Worm (Caenorhabditis elegans) whole organism, L4 larva: Measurements from ENCODE around the gene pas-6.

Source experiments
- T26A8.4 ChIP-seq: fragments of 200-800 bp; sonication (Bioruptor generic); IDR thresholded peaks from 2 replicates; pipeline ENCODE4 v1.3.6; 2022; ENCODE audit warnings: missing genetic modification characterization, missing compliant biosample characterization
- Y5F2A.4 ChIP-seq: fragments of 200-800 bp; sonication (Bioruptor generic); optimal IDR thresholded peaks from 2 replicates; lab custom pipeline; 2018; ENCODE audit warnings: mild to moderate bottlenecking, missing genetic modification characterization, missing compliant biosample characterization
- aha-1 ChIP-seq: fragments of 150-350 bp; peaks from one replicate; lab custom pipeline; 2014; ENCODE audit warnings: missing biosample characterization, missing genetic modification characterization
- ceh-20 ChIP-seq: fragments of 200-800 bp; sonication (Bioruptor generic); IDR thresholded peaks from 2 replicates; pipeline ENCODE4 v1.3.6; 2022; ENCODE audit warnings: missing genetic modification reagents, missing genetic modification characterization, missing compliant biosample characterization
- ceh-28 ChIP-seq: fragments of 150-350 bp; optimal IDR thresholded peaks from 2 replicates; lab custom pipeline; 2014; ENCODE audit warnings: missing biosample characterization, missing genetic modification reagents, missing genetic modification characterization
- ceh-32 ChIP-seq: sonication (generic microtip); optimal IDR thresholded peaks from 2 replicates; lab custom pipeline; 2016; ENCODE audit warnings: mild to moderate bottlenecking, missing genetic modification characterization, missing compliant biosample characterization; ENCODE audit not compliant: poor library complexity
- ceh-44 ChIP-seq: fragments of 200-800 bp; sonication (Bioruptor generic); IDR thresholded peaks from 2 replicates; pipeline ENCODE4 v1.3.6; 2022; ENCODE audit warnings: missing genetic modification reagents, missing genetic modification characterization, missing compliant biosample characterization
- ceh-62 ChIP-seq: sonication (generic microtip); optimal IDR thresholded peaks from 2 replicates; lab custom pipeline; 2017; ENCODE audit warnings: missing biosample characterization, missing genetic modification characterization
- ctbp-1 ChIP-seq: fragments of 200-800 bp; sonication (Bioruptor generic); IDR thresholded peaks from 2 replicates; pipeline ENCODE4 v1.3.6; 2022; ENCODE audit warnings: missing genetic modification reagents, missing genetic modification characterization, missing compliant biosample characterization
- daf-16 ChIP-seq, 3 experiments: sonication (generic microtip); optimal IDR thresholded peaks; 2 replicates each; lab custom pipeline; 2016 to 2017; ENCODE audit warnings: missing genetic modification characterization in 3 of 3, missing genetic modification reagents in 3 of 3, mild to moderate bottlenecking in 2 of 3, missing compliant biosample characterization in 2 of 3, missing biosample characterization in 1 of 3, moderate library complexity in 1 of 3
- daf-8 ChIP-seq: fragments of 200-800 bp; sonication (Bioruptor generic); IDR thresholded peaks from 2 replicates; pipeline ENCODE4 v1.3.6; 2022; ENCODE audit warnings: missing genetic modification characterization, missing compliant biosample characterization
- duxl-1 ChIP-seq: sonication (generic microtip); optimal IDR thresholded peaks from 2 replicates; lab custom pipeline; 2016; ENCODE audit warnings: mild to moderate bottlenecking, missing genetic modification characterization, moderate library complexity, missing compliant biosample characterization; ENCODE audit not compliant: poor library complexity
- gei-8 ChIP-seq: fragments of 200-800 bp; sonication (Bioruptor generic); optimal IDR thresholded peaks from 2 replicates; lab custom pipeline; 2018; ENCODE audit warnings: mild to moderate bottlenecking, missing genetic modification characterization, missing compliant biosample characterization
- hif-1 ChIP-seq, 2 experiments: sonication (generic microtip); optimal IDR thresholded peaks; 2 replicates each; lab custom pipeline; 2016 to 2017; ENCODE audit warnings: missing compliant biosample characterization in 2 of 2, missing genetic modification characterization in 2 of 2, missing genetic modification reagents in 2 of 2, missing genotype in 2 of 2, mild to moderate bottlenecking in 1 of 2
- hlh-11 ChIP-seq: fragments of 200-800 bp; sonication (Bioruptor generic); optimal IDR thresholded peaks from 2 replicates; lab custom pipeline; 2018; ENCODE audit warnings: mild to moderate bottlenecking, missing genetic modification characterization, missing compliant biosample characterization
- hmg-1.1 ChIP-seq: fragments of 200-800 bp; sonication (Bioruptor generic); IDR thresholded peaks from 2 replicates; pipeline ENCODE4 v1.3.6; 2022; ENCODE audit warnings: missing genetic modification reagents, missing genetic modification characterization, missing compliant biosample characterization
- lin-15B ChIP-seq: fragments of 150-350 bp; sonication (generic microtip); optimal IDR thresholded peaks from 3 replicates; lab custom pipeline; 2014; ENCODE audit warnings: missing biosample characterization, missing genetic modification characterization
- madf-5 ChIP-seq, 2 experiments: fragments of 200-800 bp; sonication (Bioruptor generic); IDR thresholded peaks; 2 replicates each; pipeline ENCODE4 v1.3.6; 2022; ENCODE audit warnings: missing compliant biosample characterization in 2 of 2, missing genetic modification characterization in 2 of 2
- nhr-102 ChIP-seq: sonication (generic microtip); optimal IDR thresholded peaks from 2 replicates; lab custom pipeline; 2016; ENCODE audit warnings: mild to moderate bottlenecking, missing genetic modification characterization, moderate library complexity, missing compliant biosample characterization
- nhr-111 ChIP-seq: fragments of 200-800 bp; sonication (Bioruptor generic); optimal IDR thresholded peaks from 2 replicates; lab custom pipeline; 2018; ENCODE audit warnings: mild to moderate bottlenecking, missing genetic modification characterization, missing compliant biosample characterization
- nhr-28 ChIP-seq: fragments of 150-350 bp; optimal IDR thresholded peaks from 2 replicates; lab custom pipeline; 2014; ENCODE audit warnings: missing biosample characterization, missing genetic modification characterization
- nhr-48 ChIP-seq: sonication (generic microtip); optimal IDR thresholded peaks from 2 replicates; lab custom pipeline; 2016; ENCODE audit warnings: mild to moderate bottlenecking, missing genetic modification characterization, missing compliant biosample characterization
- nhr-6 ChIP-seq: fragments of 150-350 bp; optimal IDR thresholded peaks from 2 replicates; lab custom pipeline; 2014; ENCODE audit warnings: missing biosample characterization, missing genetic modification characterization
- php-3 ChIP-seq: fragments of 200-800 bp; sonication (Bioruptor generic); IDR thresholded peaks from 2 replicates; pipeline ENCODE4 v1.3.6; 2022; ENCODE audit warnings: missing genetic modification reagents, missing genetic modification characterization, missing compliant biosample characterization
- rbr-2 ChIP-seq: sonication (generic microtip); optimal IDR thresholded peaks from 2 replicates; lab custom pipeline; 2016; ENCODE audit warnings: missing genotype, missing genetic modification characterization, missing compliant biosample characterization
- set-16 ChIP-seq: fragments of 200-800 bp; sonication (Bioruptor generic); IDR thresholded peaks from 2 replicates; pipeline ENCODE4 v1.3.6; 2022; ENCODE audit warnings: missing genetic modification reagents, missing genetic modification characterization, missing compliant biosample characterization
- skn-1 ChIP-seq: fragments of 150-350 bp; optimal IDR thresholded peaks from 2 replicates; lab custom pipeline; 2014; ENCODE audit warnings: missing biosample characterization, missing genetic modification characterization
- snpc-4 ChIP-seq: fragments of 150-350 bp; optimal IDR thresholded peaks from 2 replicates; lab custom pipeline; 2014; ENCODE audit warnings: missing biosample characterization, missing genetic modification characterization
- tra-1 ChIP-seq: fragments of 200-800 bp; sonication (Bioruptor generic); IDR thresholded peaks from 2 replicates; pipeline ENCODE4 v1.3.6; 2022; ENCODE audit warnings: missing genetic modification reagents, missing genetic modification characterization, missing compliant biosample characterization
- unc-130 ChIP-seq: sonication (generic microtip); optimal IDR thresholded peaks from 2 replicates; lab custom pipeline; 2016; ENCODE audit warnings: missing genetic modification reagents, missing genetic modification characterization, missing compliant biosample characterization
- unc-62 ChIP-seq, 3 experiments: fragments of 150-350 bp in 1 of 3; sonication (generic microtip); optimal IDR thresholded peaks in 2 of 3; peaks in 1 of 3; 1 replicate in 1 of 3; 2 replicates in 2 of 3; lab custom pipeline; 2014 to 2017; ENCODE audit warnings: missing biosample characterization in 3 of 3, missing genetic modification characterization in 3 of 3, missing genetic modification reagents in 3 of 3, missing genotype in 1 of 3
- zfp-3 ChIP-seq: fragments of 200-800 bp; sonication (Bioruptor generic); conservative IDR thresholded peaks from 2 replicates; pipeline ENCODE4 v1.3.6; 2022; ENCODE audit warnings: missing genetic modification reagents, missing genetic modification characterization, missing compliant biosample characterization
- zip-11 ChIP-seq: fragments of 200-800 bp; sonication (Bioruptor generic); IDR thresholded peaks from 2 replicates; pipeline ENCODE4 v1.3.6; 2022; ENCODE audit warnings: missing genetic modification characterization, missing compliant biosample characterization

Gene pas-6

ce11 chrV:5584293-5584776 lies at the start of gene pas-6 (continued):
- no peak for TF ChIP-seq ceh-32
- peak; percentile 9 for TF ChIP-seq nhr-6
- TF ChIP-seq Y5F2A.4 (GFP tag; lab: Kevin White, UChicago): no peak
- TF ChIP-seq duxl-1 (tag; lab: Kevin White, UChicago): no peak
- no peak for TF ChIP-seq ceh-44 (GFP tag; lab: Robert Waterston, UW)
- no peak for TF ChIP-seq ctbp-1
- TF ChIP-seq, all 104 proteins: peak for 7

DNA sequence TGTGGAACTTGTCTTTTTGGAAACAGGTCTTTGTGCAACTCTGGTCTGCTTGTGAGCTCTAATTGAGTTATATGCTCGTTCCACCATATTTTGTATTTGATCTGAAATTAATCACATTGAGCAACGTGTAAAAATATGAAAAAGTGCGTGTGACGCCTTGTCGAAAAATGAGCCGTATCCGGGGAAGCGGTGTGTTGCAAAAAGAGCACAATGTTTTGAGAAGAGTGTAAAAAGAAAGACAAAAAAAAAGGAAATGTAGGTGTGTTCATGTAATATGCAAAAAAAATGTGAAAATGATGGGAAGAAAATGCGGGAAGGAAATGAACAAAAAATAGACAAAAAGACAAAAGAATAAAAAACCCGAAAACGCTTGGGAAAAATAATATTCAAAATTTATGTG lies 46.6 kb upstream of the pas-6 start, which contains the start of gene acy-4:
acy-4 (minus strand) TSS at position 101 of the 400 bp plus-strand sequence.
- TF ChIP-seq php-3 (GFP tag; lab: Robert Waterston, UW): no peak
- no peak for TF ChIP-seq hif-1 (tag; optimal IDR thresholded peaks at IDR 0.05; lab: Kevin White, UChicago)
- no peak for TF ChIP-seq ceh-44 (GFP tag; lab: Robert Waterston, UW)

- TF ChIP-seq unc-130 (GFP tag; lab: Kevin White, UChicago): no peak
- TF ChIP-seq ceh-62 (tag; lab: Kevin White, UChicago): no peak
- no peak for TF ChIP-seq set-16 (GFP tag; lab: Robert Waterston, UW)
- no peak for TF ChIP-seq nhr-111
- TF ChIP-seq hlh-11: no peak
- no peak for TF ChIP-seq hmg-1.1 (GFP tag; lab: Robert Waterston, UW)
- TF ChIP-seq unc-62 (GFP tag; optimal IDR thresholded peaks at IDR 0.05 in 1 of 2; lab: Kevin White, UChicago): peak in 1 of 2 experiments; percentile 99
- no peak for TF ChIP-seq unc-62 (tag; optimal IDR thresholded peaks at IDR 0.05; lab: Kevin White, UChicago)
- TF ChIP-seq ceh-20 (GFP tag; lab: Robert Waterston, UW): peak; percentile 29; the same call in 1 of the 2 replicates
- TF ChIP-seq aha-1 (tag; lab: Kevin White, UChicago): no peak
- no peak for TF ChIP-seq skn-1 (tag; lab: Kevin White, UChicago)
- TF ChIP-seq zfp-3 (GFP tag; lab: Robert Waterston, UW): no peak
- TF ChIP-seq T26A8.4 (GFP tag; lab: Robert Waterston, UW): no peak
- no peak for TF ChIP-seq nhr-102 (tag; lab: Kevin White, UChicago)
- TF ChIP-seq nhr-48 (tag; lab: Kevin White, UChicago): no peak
- TF ChIP-seq ceh-28 (tag; lab: Kevin White, UChicago): no peak
- TF ChIP-seq tra-1: 0 out of 2 replicates have a peak, but pooled peaks have one; percentile 41
- TF ChIP-seq daf-8 (GFP tag; lab: Robert Waterston, UW): no peak
Observed at ce11 chrV:5628014-5628413, 43.9 kb upstream of the pas-6 start.

DNA sequence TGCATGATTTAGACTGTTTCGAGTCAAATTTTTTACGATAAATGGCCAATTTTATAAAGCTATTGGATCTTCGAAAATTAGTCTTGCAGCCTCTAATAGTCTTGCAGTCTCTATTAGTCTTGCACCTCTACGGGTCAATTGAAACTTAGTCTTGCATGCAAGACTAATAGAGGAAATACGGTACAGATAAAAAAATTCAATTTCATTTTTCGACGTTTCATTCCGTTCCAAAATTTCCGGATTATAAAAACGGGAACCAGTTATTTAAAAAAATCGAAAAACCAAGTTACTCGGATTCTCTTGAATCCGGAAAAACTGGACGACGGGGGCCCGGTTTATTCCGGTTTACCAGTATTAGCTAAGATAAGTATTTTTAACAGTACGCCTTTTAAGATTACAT lies 37.2 kb upstream of the pas-6 start, which contains the start of gene M03E7.1:
M03E7.1 (plus strand) TSS at position 301 of the 400 bp plus-strand sequence.
- TF ChIP-seq daf-16 (GFP tag; optimal IDR thresholded peaks at IDR 0.05; lab: Kevin White, UChicago) (no peak), daf-16 (tag; optimal IDR thresholded peaks at IDR 0.05; lab: Kevin White, UChicago) (no peak), nhr-28 (tag; lab: Kevin White, UChicago) (no peak), snpc-4 (tag; lab: Kevin White, UChicago) (no peak), lin-15B (no peak), rbr-2 (no peak), zip-11 (GFP tag; lab: Robert Waterston, UW) (no peak), T26A8.4 (GFP tag; lab: Robert Waterston, UW) (no peak), tra-1 (no peak), nhr-6 (no peak), Y5F2A.4 (GFP tag; lab: Kevin White, UChicago) (no peak), gei-8 (GFP tag; lab: Kevin White, UChicago) (no peak), nhr-111 (no peak), madf-5 (GFP tag; IDR thresholded peaks at IDR 0.05; lab: Robert Waterston, UW) (no peak), hlh-11 (no peak)
- TF ChIP-seq, all 104 proteins: peak for 0
